Fruit fly (Drosophila melanogaster): ENCODE results near the gene CG15534.

dm6 chr3R:30385531-30385930 is 46.3 kb upstream of the CG15534 start:
- TF ChIP-seq Sin3A (optimal IDR thresholded peaks at IDR 0.05), result no peak
- TF ChIP-seq h (optimal IDR thresholded peaks at IDR 0.05), result no peak
- no peak for TF ChIP-seq psq (optimal IDR thresholded peaks at IDR 0.05)
- TF ChIP-seq ttk (optimal IDR thresholded peaks at IDR 0.05), result no peak
- TF ChIP-seq insv (optimal IDR thresholded peaks at IDR 0.05), result no peak

Data from Kc167 (cell line).